Worm (Caenorhabditis elegans) whole organism, L1 larva: ENCODE data around the gene xpo-1.

Experiments used
- C34B4.2 ChIP-seq: sonication (generic microtip); optimal IDR thresholded peaks from 2 replicates; lab custom pipeline; 2017; ENCODE audit warnings: mild to moderate bottlenecking, missing genetic modification characterization, missing compliant biosample characterization
- ama-1 ChIP-seq: fragments of 150-350 bp; optimal IDR thresholded peaks from 2 replicates; lab custom pipeline; 2014
- ceh-82 ChIP-seq, 3 experiments: fragments of 150-350 bp in 1 of 3; sonication (generic microtip) in 2 of 3; optimal IDR thresholded peaks; 2 replicates each; lab custom pipeline; 2014 to 2017; ENCODE audit warnings: missing biosample characterization in 3 of 3, missing genetic modification characterization in 3 of 3
- dsc-1 ChIP-seq: sonication (generic microtip); optimal IDR thresholded peaks from 2 replicates; lab custom pipeline; 2016; ENCODE audit warnings: mild to moderate bottlenecking, missing genetic modification characterization, missing compliant biosample characterization
- efl-1 ChIP-seq, 4 experiments: fragments of 150-350 bp; optimal IDR thresholded peaks in 3 of 4; peaks in 1 of 4; 1 replicate in 1 of 4; 2 replicates in 3 of 4; lab custom pipeline; 2014; ENCODE audit warnings: missing biosample characterization in 2 of 4, missing genetic modification characterization in 2 of 4, missing genetic modification reagents in 2 of 4
- egl-27 ChIP-seq, 2 experiments: fragments of 150-350 bp in 1 of 2; sonication (generic microtip); optimal IDR thresholded peaks; 3 replicates each; lab custom pipeline; 2017 to 2018; ENCODE audit warnings: missing biosample characterization in 2 of 2, missing genetic modification characterization in 2 of 2, missing genetic modification reagents in 2 of 2
- fos-1 ChIP-seq: fragments of 150-350 bp; optimal IDR thresholded peaks from 2 replicates; lab custom pipeline; 2014; ENCODE audit warnings: missing biosample characterization, missing genetic modification characterization
- hlh-4 ChIP-seq: sonication (generic microtip); optimal IDR thresholded peaks from 2 replicates; lab custom pipeline; 2016; ENCODE audit warnings: mild to moderate bottlenecking, missing genetic modification characterization, missing compliant biosample characterization
- lin-14 ChIP-seq: fragments of 200-800 bp; sonication (Bioruptor generic); optimal IDR thresholded peaks from 2 replicates; lab custom pipeline; 2018; ENCODE audit warnings: mild to moderate bottlenecking, missing genetic modification characterization, moderate library complexity, missing compliant biosample characterization
- lin-15B ChIP-seq: fragments of 150-350 bp; sonication (generic microtip); optimal IDR thresholded peaks from 3 replicates; lab custom pipeline; 2014; ENCODE audit warnings: missing biosample characterization, missing genetic modification characterization
- lin-39 ChIP-seq: fragments of 150-350 bp; optimal IDR thresholded peaks from 2 replicates; lab custom pipeline; 2014; ENCODE audit warnings: missing biosample characterization, missing genetic modification reagents, missing genetic modification characterization
- lsy-2 ChIP-seq, 2 experiments: fragments of 150-350 bp; optimal IDR thresholded peaks; 2 replicates each; lab custom pipeline; 2014; ENCODE audit warnings: missing biosample characterization in 2 of 2, missing genetic modification characterization in 2 of 2
- mab-9 ChIP-seq: fragments of 200-800 bp; sonication (Bioruptor generic); IDR thresholded peaks from 2 replicates; pipeline ENCODE4 v1.3.6; 2022; ENCODE audit warnings: missing genetic modification reagents, missing genetic modification characterization, missing compliant biosample characterization
- mdl-1 ChIP-seq, 2 experiments: fragments of 150-350 bp; optimal IDR thresholded peaks; 2 replicates each; lab custom pipeline; 2014 to 2017; ENCODE audit warnings: missing biosample characterization in 2 of 2, missing genetic modification characterization in 2 of 2, inconsistent platforms in 1 of 2
- mef-2 ChIP-seq: fragments of 150-350 bp; optimal IDR thresholded peaks from 2 replicates; lab custom pipeline; 2014; ENCODE audit warnings: missing biosample characterization, missing genetic modification characterization
- nhr-19 ChIP-seq: fragments of 200-800 bp; sonication (Bioruptor generic); conservative IDR thresholded peaks from 2 replicates; pipeline ENCODE4 v1.3.6; 2022; ENCODE audit warnings: missing genetic modification characterization, missing compliant biosample characterization
- nhr-20 ChIP-seq: sonication (generic microtip); optimal IDR thresholded peaks from 2 replicates; lab custom pipeline; 2016; ENCODE audit warnings: mild to moderate bottlenecking, missing genetic modification characterization, missing compliant biosample characterization
- nhr-47 ChIP-seq: sonication (generic microtip); optimal IDR thresholded peaks from 2 replicates; lab custom pipeline; 2016; ENCODE audit warnings: mild to moderate bottlenecking, missing genetic modification characterization, moderate library complexity, missing compliant biosample characterization
- nhr-71 ChIP-seq: sonication (generic microtip); optimal IDR thresholded peaks from 2 replicates; lab custom pipeline; 2016; ENCODE audit warnings: mild to moderate bottlenecking, missing genetic modification characterization, moderate library complexity, missing compliant biosample characterization
- nhr-77 ChIP-seq: fragments of 150-350 bp; optimal IDR thresholded peaks from 2 replicates; lab custom pipeline; 2014; ENCODE audit warnings: missing biosample characterization, missing genetic modification characterization
- nhr-85 ChIP-seq: sonication (generic microtip); peaks from one replicate; lab custom pipeline; 2016; ENCODE audit warnings: missing genetic modification characterization, inconsistent platforms, missing compliant biosample characterization
- nhr-90 ChIP-seq: sonication (generic microtip); optimal IDR thresholded peaks from 2 replicates; lab custom pipeline; 2016; ENCODE audit warnings: mild to moderate bottlenecking, missing genetic modification characterization, missing compliant biosample characterization; ENCODE audit not compliant: poor library complexity
- pag-3 ChIP-seq: sonication (generic microtip); optimal IDR thresholded peaks from 2 replicates; lab custom pipeline; 2017; ENCODE audit warnings: missing genetic modification characterization, mild to moderate bottlenecking, missing compliant biosample characterization, antibody characterized with exemption, borderline replicate concordance; ENCODE audit not compliant: insufficient read depth
- pax-3 ChIP-seq: fragments of 200-800 bp; sonication (Bioruptor generic); optimal IDR thresholded peaks from 2 replicates; lab custom pipeline; 2018; ENCODE audit warnings: mild to moderate bottlenecking, missing genetic modification characterization, moderate library complexity, missing compliant biosample characterization
- rnt-1 ChIP-seq: sonication (generic microtip); optimal IDR thresholded peaks from 2 replicates; lab custom pipeline; 2016; ENCODE audit warnings: mild to moderate bottlenecking, missing genetic modification characterization, moderate library complexity, missing compliant biosample characterization
- skn-1 ChIP-seq: fragments of 150-350 bp; optimal IDR thresholded peaks from 2 replicates; lab custom pipeline; 2014; ENCODE audit warnings: missing biosample characterization, missing genetic modification characterization
- snu-23 ChIP-seq: sonication (generic microtip); optimal IDR thresholded peaks from 2 replicates; lab custom pipeline; 2016; ENCODE audit warnings: missing genetic modification characterization, missing compliant biosample characterization
- swsn-7 ChIP-seq: sonication (generic microtip); optimal IDR thresholded peaks from 2 replicates; lab custom pipeline; 2016; ENCODE audit warnings: missing genetic modification characterization, missing compliant biosample characterization
- tbx-2 ChIP-seq: sonication (generic microtip); optimal IDR thresholded peaks from 2 replicates; lab custom pipeline; 2016; ENCODE audit warnings: missing genetic modification characterization, missing compliant biosample characterization
- unc-130 ChIP-seq: fragments of 150-350 bp; optimal IDR thresholded peaks from 2 replicates; lab custom pipeline; 2017; ENCODE audit warnings: missing biosample characterization, missing genetic modification characterization, inconsistent platforms
- unc-62 ChIP-seq: fragments of 150-350 bp; optimal IDR thresholded peaks from 2 replicates; lab custom pipeline; 2014; ENCODE audit warnings: missing biosample characterization, missing genetic modification reagents, missing genetic modification characterization
- unc-98 ChIP-seq: fragments of 200-800 bp; sonication (Bioruptor generic); IDR thresholded peaks from 2 replicates; pipeline ENCODE4 v1.3.6; 2022; ENCODE audit warnings: missing genetic modification characterization, missing compliant biosample characterization
- xbp-1 ChIP-seq: sonication (generic microtip); optimal IDR thresholded peaks from 2 replicates; lab custom pipeline; 2016; ENCODE audit warnings: missing genetic modification characterization, missing compliant biosample characterization
- zag-1 ChIP-seq: fragments of 150-350 bp; optimal IDR thresholded peaks from 2 replicates; lab custom pipeline; 2014; ENCODE audit warnings: missing biosample characterization, missing genetic modification characterization
- zip-4 ChIP-seq: fragments of 200-800 bp; sonication (Bioruptor generic); optimal IDR thresholded peaks from 2 replicates; lab custom pipeline; 2018; ENCODE audit warnings: mild to moderate bottlenecking, missing genetic modification characterization, moderate library complexity, missing compliant biosample characterization
- ztf-11 ChIP-seq, 2 experiments: sonication (generic microtip); optimal IDR thresholded peaks; 2 replicates each; lab custom pipeline; 2016 to 2017; ENCODE audit warnings: missing genetic modification characterization in 2 of 2, missing biosample characterization in 1 of 2, missing compliant biosample characterization in 1 of 2
- ztf-4 ChIP-seq: fragments of 150-350 bp; optimal IDR thresholded peaks from 2 replicates; lab custom pipeline; 2014; ENCODE audit warnings: missing biosample characterization, missing genetic modification characterization

Gene xpo-1

ce11 chrV:7820270-7820669 is 15.4 kb downstream of the xpo-1 start, which contains the start of gene lbp-4 (continued):
- TF ChIP-seq zag-1 (tag; lab: Kevin White, UChicago) (no peak), skn-1 (tag; lab: Kevin White, UChicago) (peak; percentile 12), efl-1 (optimal IDR thresholded peaks at IDR 0.05; lab: Kevin White, UChicago) (peak; percentile 51 to 53), efl-1 (GFP tag; optimal IDR thresholded peaks at IDR 0.05 in 1 of 2; lab: Kevin White, UChicago) (peak in 1 of 2 experiments; percentile 42), nhr-77 (tag; lab: Kevin White, UChicago) (peak; percentile 23), rnt-1 (tag; lab: Kevin White, UChicago) (peak; percentile 49), nhr-47 (tag; lab: Kevin White, UChicago) (peak; percentile 36), mab-9 (GFP tag; lab: Robert Waterston, UW) (no peak), pag-3 (tag; lab: Kevin White, UChicago) (peak; percentile 25), unc-62 (GFP tag; lab: Kevin White, UChicago) (no peak), snu-23 (GFP tag; lab: Kevin White, UChicago) (peak; percentile 37), unc-130 (tag; lab: Kevin White, UChicago) (peak; percentile 63), dsc-1 (tag; lab: Kevin White, UChicago) (peak; percentile 16), ceh-82 (tag; optimal IDR thresholded peaks at IDR 0.05; lab: Kevin White, UChicago) (peak in 1 of 3 experiments; percentile 30), unc-98 (GFP tag; lab: Robert Waterston, UW) (no peak), lin-14 (GFP tag; lab: Kevin White, UChicago) (peak; percentile 83), lin-15B (tag; lab: Kevin White, UChicago) (peak; percentile 26)

ce11 chrV:7822655-7823054 is 17.8 kb downstream of the xpo-1 start:
- TF ChIP-seq unc-130 (tag; lab: Kevin White, UChicago) (peak; percentile 46), rnt-1 (tag; lab: Kevin White, UChicago) (peak; percentile 80), fos-1 (tag; lab: Kevin White, UChicago) (peak; percentile 39), lin-14 (GFP tag; lab: Kevin White, UChicago) (peak; percentile 90), unc-98 (GFP tag; lab: Robert Waterston, UW) (0 out of 2 replicates have a peak, but pooled peaks have one; percentile 27), nhr-19 (GFP tag; lab: Robert Waterston, UW) (peak; percentile 47), xbp-1 (peak; percentile 29), nhr-20 (tag; lab: Kevin White, UChicago) (peak; percentile 44), mef-2 (tag; lab: Kevin White, UChicago) (peak; percentile 33), swsn-7 (tag; lab: Kevin White, UChicago) (peak; percentile 37), lsy-2 (tag; optimal IDR thresholded peaks at IDR 0.05; lab: Kevin White, UChicago) (peak; percentile 31 to 45), dsc-1 (tag; lab: Kevin White, UChicago) (peak; percentile 49), mdl-1 (tag; optimal IDR thresholded peaks at IDR 0.05; lab: Kevin White, UChicago) (peak in 1 of 2 experiments; percentile 15), egl-27 (tag; optimal IDR thresholded peaks at IDR 0.05; lab: Kevin White, UChicago) (no peak), ztf-4 (tag; lab: Kevin White, UChicago) (peak; percentile 56), snu-23 (GFP tag; lab: Kevin White, UChicago) (peak; percentile 53), nhr-71 (tag; lab: Kevin White, UChicago) (peak; percentile 86), nhr-85 (tag; lab: Kevin White, UChicago) (no peak), tbx-2 (tag; lab: Kevin White, UChicago) (peak; percentile 33), hlh-4 (tag; lab: Kevin White, UChicago) (no peak), nhr-90 (tag; lab: Kevin White, UChicago) (no peak), lin-39 (peak; percentile 23), ztf-11 (tag; optimal IDR thresholded peaks at IDR 0.05; lab: Kevin White, UChicago) (no peak)

- TF ChIP-seq nhr-90 (tag; lab: Kevin White, UChicago): no peak
- no peak for TF ChIP-seq mef-2 (tag; lab: Kevin White, UChicago)
- no peak for TF ChIP-seq zip-4 (GFP tag; lab: Kevin White, UChicago)
- TF ChIP-seq dsc-1 (tag; lab: Kevin White, UChicago): peak; percentile 70
- TF ChIP-seq efl-1 (optimal IDR thresholded peaks at IDR 0.05; lab: Kevin White, UChicago): no peak
- peak in 1 of 2 experiments; percentile 72 for TF ChIP-seq efl-1 (GFP tag; optimal IDR thresholded peaks at IDR 0.05 in 1 of 2; lab: Kevin White, UChicago)
- no peak for TF ChIP-seq C34B4.2 (tag; lab: Kevin White, UChicago)
- TF ChIP-seq ama-1 (lab: Kevin White, UChicago): no peak
- no peak for TF ChIP-seq pax-3 (tag; lab: Kevin White, UChicago)
Observed at ce11 chrV:7824138-7824537, 19.3 kb downstream of the xpo-1 start.
